Fruit fly (Drosophila melanogaster) whole organism, embryonic: Measurements from ENCODE around the gene Gale.

ENCODE experiments used
- Adf1 ChIP-seq: fragments of 200-800 bp; sonication (Bioruptor generic); IDR thresholded peaks from 2 replicates; pipeline ENCODE4 v1.3.6; 2022; ENCODE audit warnings: missing biosample characterization, missing genetic modification characterization
- Atf-2 ChIP-seq: fragments of 200-800 bp; sonication (Bioruptor generic); optimal IDR thresholded peaks from 2 replicates; lab custom pipeline; 2016; ENCODE audit warnings: missing biosample characterization, missing genetic modification characterization
- Awh ChIP-seq: fragments of 200-800 bp; sonication (Bioruptor generic); IDR thresholded peaks from 2 replicates; pipeline ENCODE4, ENCODE4 v1.3.6; 2022; ENCODE audit warnings: missing biosample characterization, missing genetic modification characterization
- B-H1 ChIP-seq: fragments of 200-800 bp; sonication (Bioruptor generic); IDR thresholded peaks from 3 replicates; pipeline ENCODE4 v1.3.6; 2022; ENCODE audit warnings: missing biosample characterization, missing genetic modification characterization
- Bdp1 ChIP-seq: fragments of 200-800 bp; sonication (Bioruptor generic); optimal IDR thresholded peaks from 3 replicates; lab custom pipeline; 2016; ENCODE audit warnings: missing biosample characterization, missing genetic modification characterization
- BtbVII ChIP-seq: fragments of 200-800 bp; sonication (Bioruptor generic); optimal IDR thresholded peaks from 3 replicates; lab custom pipeline; 2017; ENCODE audit warnings: missing biosample characterization, mild to moderate bottlenecking, missing genetic modification characterization
- CG13424 ChIP-seq: fragments of 200-800 bp; sonication (Bioruptor generic); optimal IDR thresholded peaks from 2 replicates; lab custom pipeline; 2019; ENCODE audit warnings: missing biosample characterization, mild to moderate bottlenecking, missing genetic modification characterization, moderate library complexity
- CG17186 ChIP-seq: fragments of 200-800 bp; sonication (Bioruptor generic); optimal IDR thresholded peaks from 3 replicates; lab custom pipeline; 2017; ENCODE audit warnings: missing biosample characterization, missing genetic modification reagents, missing genetic modification characterization
- CG17385 ChIP-seq: fragments of 200-800 bp; sonication (Bioruptor generic); optimal IDR thresholded peaks from 3 replicates; lab custom pipeline; 2018; ENCODE audit warnings: missing biosample characterization, mild to moderate bottlenecking, missing genetic modification characterization
- CG17802 ChIP-seq: fragments of 200-800 bp; sonication (Bioruptor generic); optimal IDR thresholded peaks from 2 replicates; lab custom pipeline; 2018; ENCODE audit warnings: missing biosample characterization, mild to moderate bottlenecking, missing genetic modification characterization, moderate library complexity
- CG18262 ChIP-seq: fragments of 200-800 bp; optimal IDR thresholded peaks from 3 replicates; lab custom pipeline; 2019; ENCODE audit warnings: missing biosample characterization, mild to moderate bottlenecking, missing genetic modification characterization, moderate library complexity
- CG18476 ChIP-seq: fragments of 200-800 bp; sonication (Bioruptor generic); optimal IDR thresholded peaks from 2 replicates; lab custom pipeline; 2016; ENCODE audit warnings: missing biosample characterization, mild to moderate bottlenecking, missing genetic modification characterization
- CG18619 ChIP-seq: fragments of 200-800 bp; sonication (Bioruptor generic); optimal IDR thresholded peaks from 3 replicates; lab custom pipeline; 2017; ENCODE audit warnings: missing biosample characterization, mild to moderate bottlenecking, missing genetic modification characterization
- CG2120 ChIP-seq: fragments of 200-800 bp; sonication (Bioruptor generic); optimal IDR thresholded peaks from 3 replicates; lab custom pipeline; 2016; ENCODE audit warnings: missing biosample characterization, missing genetic modification characterization
- CG2712 ChIP-seq: fragments of 200-800 bp; optimal IDR thresholded peaks from 3 replicates; lab custom pipeline; 2019; ENCODE audit warnings: missing biosample characterization, mild to moderate bottlenecking, missing genetic modification characterization, moderate library complexity
- CG30403 ChIP-seq: fragments of 200-800 bp; sonication (Bioruptor generic); optimal IDR thresholded peaks from 3 replicates; lab custom pipeline; 2016; ENCODE audit warnings: missing biosample characterization, missing genetic modification characterization
- CG31365 ChIP-seq: fragments of 200-800 bp; sonication (Bioruptor generic); optimal IDR thresholded peaks from 2 replicates; lab custom pipeline; 2018; ENCODE audit warnings: missing biosample characterization, mild to moderate bottlenecking, missing genetic modification characterization
- CG3995 ChIP-seq: fragments of 200-800 bp; sonication (Bioruptor generic); optimal IDR thresholded peaks from 3 replicates; lab custom pipeline; 2016; ENCODE audit warnings: missing biosample characterization, missing genetic modification characterization
- CG6813 ChIP-seq: fragments of 200-800 bp; sonication (Bioruptor generic); optimal IDR thresholded peaks from 2 replicates; lab custom pipeline; 2017; ENCODE audit warnings: missing biosample characterization, missing genetic modification characterization, mild to moderate bottlenecking, moderate library complexity, missing genetic modification reagents
- CG8281 ChIP-seq: fragments of 200-800 bp; sonication (Bioruptor generic); optimal IDR thresholded peaks from 2 replicates; lab custom pipeline; 2018; ENCODE audit warnings: missing biosample characterization, mild to moderate bottlenecking, missing genetic modification characterization, moderate library complexity
- CG9727 ChIP-seq: fragments of 200-800 bp; sonication (Bioruptor generic); optimal IDR thresholded peaks from 3 replicates; lab custom pipeline; 2017; ENCODE audit warnings: missing biosample characterization, mild to moderate bottlenecking, missing genetic modification characterization
- CG9817 ChIP-seq: fragments of 200-800 bp; sonication (Bioruptor generic); optimal IDR thresholded peaks from 2 replicates; lab custom pipeline; 2018; ENCODE audit warnings: missing biosample characterization, mild to moderate bottlenecking, missing genetic modification characterization, moderate library complexity
- Dek ChIP-seq: fragments of 200-800 bp; sonication (Bioruptor generic); optimal IDR thresholded peaks from 3 replicates; lab custom pipeline; 2019; ENCODE audit warnings: missing biosample characterization, mild to moderate bottlenecking, missing genetic modification characterization, moderate library complexity
- HmgD ChIP-seq: fragments of 200-800 bp; sonication (Bioruptor generic); optimal IDR thresholded peaks from 3 replicates; lab custom pipeline; 2016; ENCODE audit warnings: missing biosample characterization, missing genetic modification characterization
- Jarid2 ChIP-seq: fragments of 200-800 bp; sonication (Bioruptor generic); optimal IDR thresholded peaks from 3 replicates; lab custom pipeline; 2017; ENCODE audit warnings: mild to moderate bottlenecking, missing biosample characterization, missing genetic modification reagents, missing genetic modification characterization
- Mad ChIP-seq: fragments of 200-800 bp; sonication (Bioruptor generic); optimal IDR thresholded peaks from 2 replicates; lab custom pipeline; 2016; ENCODE audit warnings: missing biosample characterization, missing genetic modification characterization
- Myb ChIP-seq: fragments of 200-800 bp; sonication (Bioruptor generic); optimal IDR thresholded peaks from 2 replicates; lab custom pipeline; 2016; ENCODE audit warnings: missing biosample characterization, missing genetic modification characterization
- Nf-YB ChIP-seq: fragments of 200-800 bp; sonication (Bioruptor generic); optimal IDR thresholded peaks from 3 replicates; lab custom pipeline; 2019; ENCODE audit warnings: missing biosample characterization, mild to moderate bottlenecking, missing genetic modification characterization, moderate library complexity
- NfI ChIP-seq: fragments of 200-800 bp; sonication (Bioruptor generic); optimal IDR thresholded peaks from 3 replicates; lab custom pipeline; 2018; ENCODE audit warnings: missing biosample characterization, mild to moderate bottlenecking, missing genetic modification characterization, moderate library complexity
- Oli ChIP-seq: fragments of 200-800 bp; sonication (Bioruptor generic); optimal IDR thresholded peaks from 2 replicates; lab custom pipeline; 2018; ENCODE audit warnings: missing biosample characterization, mild to moderate bottlenecking, missing genetic modification characterization, moderate library complexity
- Ssrp ChIP-seq: fragments of 200-800 bp; sonication (Bioruptor generic); optimal IDR thresholded peaks from 2 replicates; lab custom pipeline; 2018; ENCODE audit warnings: missing biosample characterization, mild to moderate bottlenecking, missing genetic modification characterization, moderate library complexity
- ac ChIP-seq: fragments of 200-800 bp; sonication (Bioruptor generic); optimal IDR thresholded peaks from 3 replicates; lab custom pipeline; 2017; ENCODE audit warnings: missing biosample characterization, mild to moderate bottlenecking, missing genetic modification characterization
- btn ChIP-seq: fragments of 200-800 bp; sonication (Bioruptor generic); optimal IDR thresholded peaks from 2 replicates; lab custom pipeline; 2016; ENCODE audit warnings: missing biosample characterization, missing genetic modification characterization
- caup ChIP-seq: fragments of 200-800 bp; sonication (Bioruptor generic); optimal IDR thresholded peaks from 3 replicates; lab custom pipeline; 2017; ENCODE audit warnings: missing biosample characterization, mild to moderate bottlenecking, missing genetic modification characterization, moderate library complexity; ENCODE audit not compliant: severe bottlenecking
- chif ChIP-seq, 2 experiments: fragments of 200-800 bp; sonication (Bioruptor generic); optimal IDR thresholded peaks; 3 replicates each; lab custom pipeline; 2016; ENCODE audit warnings: missing biosample characterization in 2 of 2, missing genetic modification characterization in 2 of 2
- cwo ChIP-seq: fragments of 200-800 bp; sonication (Bioruptor generic); optimal IDR thresholded peaks from 3 replicates; lab custom pipeline; 2017; ENCODE audit warnings: missing biosample characterization, missing genetic modification characterization, mild to moderate bottlenecking, moderate library complexity, missing genetic modification reagents
- dmrt11E ChIP-seq: fragments of 200-800 bp; sonication (Bioruptor generic); optimal IDR thresholded peaks from 3 replicates; lab custom pipeline; 2018; ENCODE audit warnings: missing biosample characterization, mild to moderate bottlenecking, missing genetic modification characterization, moderate library complexity
- dmrt99B ChIP-seq: fragments of 200-800 bp; sonication (Bioruptor generic); optimal IDR thresholded peaks from 2 replicates; lab custom pipeline; 2018; ENCODE audit warnings: missing biosample characterization, mild to moderate bottlenecking, missing genetic modification characterization, moderate library complexity
- dpn ChIP-seq, 2 experiments: fragments of 200-800 bp; sonication (Bioruptor generic); optimal IDR thresholded peaks; 3 replicates each; lab custom pipeline; 2016; ENCODE audit warnings: missing biosample characterization in 2 of 2, missing genetic modification characterization in 2 of 2
- gcm ChIP-seq: fragments of 200-800 bp; sonication (Bioruptor generic); optimal IDR thresholded peaks from 2 replicates; lab custom pipeline; 2019; ENCODE audit warnings: missing biosample characterization, mild to moderate bottlenecking, missing genetic modification characterization, moderate library complexity
- mld ChIP-seq: fragments of 200-800 bp; sonication (Bioruptor generic); IDR thresholded peaks from 3 replicates; pipeline ENCODE4 v1.3.6; 2022; ENCODE audit warnings: missing biosample characterization, missing genetic modification characterization; ENCODE audit not compliant: partially characterized antibody
- p53 ChIP-seq: fragments of 200-800 bp; sonication (Bioruptor generic); optimal IDR thresholded peaks from 2 replicates; lab custom pipeline; 2016; ENCODE audit warnings: missing biosample characterization, missing genetic modification characterization
- repo ChIP-seq: fragments of 200-800 bp; sonication (Bioruptor generic); optimal IDR thresholded peaks from 2 replicates; lab custom pipeline; 2016; ENCODE audit warnings: missing biosample characterization, missing genetic modification characterization
- stc ChIP-seq: fragments of 200-800 bp; sonication (Bioruptor generic); IDR thresholded peaks from 2 replicates; pipeline ENCODE4 v1.3.6; 2022; ENCODE audit warnings: missing biosample characterization, missing genetic modification characterization
- vvl ChIP-seq: fragments of 200-800 bp; sonication (Bioruptor generic); IDR thresholded peaks from 2 replicates; pipeline ENCODE4 v1.3.6; 2022; ENCODE audit warnings: missing biosample characterization, missing genetic modification characterization

Gene Gale

dm6 chr3L:699368-700150 lies 51.2 kb downstream of the Gale start (continued):
- peak; percentile 1 for TF ChIP-seq Bdp1 (GFP tag; lab: Kevin White, UChicago)
- TF ChIP-seq CG18262 (tag; lab: Kevin White, UChicago), result peak; percentile 61
- TF ChIP-seq p53 (GFP tag; lab: Kevin White, UChicago), result no peak
- TF ChIP-seq Myb, result no peak
- no peak for TF ChIP-seq CG17186 (GFP tag; lab: Kevin White, UChicago)
- no peak for TF ChIP-seq repo (GFP tag; lab: Kevin White, UChicago)
- TF ChIP-seq, all 482 proteins: peak for 160

dm6 chr3L:700160-700917 lies 52.0 kb downstream of the Gale start:
- TF ChIP-seq dmrt11E, result peak; percentile 22
- peak; percentile 16; the same call in 1 of the 2 replicates for TF ChIP-seq Adf1 (GFP tag; lab: Robert Waterston, UW)
- no peak for TF ChIP-seq HmgD
- peak; percentile 21 for TF ChIP-seq Dek (tag; lab: Kevin White, UChicago)
- TF ChIP-seq CG30403, result peak; percentile 53
- peak; percentile 13 to 60 for TF ChIP-seq dpn (GFP tag; optimal IDR thresholded peaks at IDR 0.05; lab: Kevin White, UChicago)
- TF ChIP-seq CG17802 (tag; lab: Kevin White, UChicago), result no peak
- peak; percentile 27 for TF ChIP-seq CG18476 (GFP tag; lab: Kevin White, UChicago)
- TF ChIP-seq CG2120, result peak; percentile 69
- no peak for TF ChIP-seq CG9727 (GFP tag; lab: Kevin White, UChicago)
- TF ChIP-seq dmrt99B (tag; lab: Kevin White, UChicago), result peak; percentile 67
- peak; percentile 14 for TF ChIP-seq Jarid2
- peak; percentile 6 for TF ChIP-seq CG8281 (tag; lab: Kevin White, UChicago)
- peak; percentile 46 for TF ChIP-seq cwo (GFP tag; lab: Kevin White, UChicago)
- TF ChIP-seq CG3995 (GFP tag; lab: Kevin White, UChicago), result no peak
- TF ChIP-seq Nf-YB (GFP tag; lab: Kevin White, UChicago), result peak; percentile 54
- TF ChIP-seq CG17385 (GFP tag; lab: Kevin White, UChicago), result peak; percentile 65
- TF ChIP-seq mld (GFP tag; lab: Robert Waterston, UW), result no peak
- peak; percentile 60 for TF ChIP-seq NfI (GFP tag; lab: Kevin White, UChicago)
- TF ChIP-seq Mad (GFP tag; lab: Kevin White, UChicago), result peak; percentile 16
- TF ChIP-seq ac (GFP tag; lab: Kevin White, UChicago), result no peak
- TF ChIP-seq Oli (tag; lab: Kevin White, UChicago), result peak; percentile 62
- peak; percentile 48; the same call in 1 of the 2 replicates for TF ChIP-seq stc (GFP tag; lab: Robert Waterston, UW)
- peak; percentile 42 for TF ChIP-seq CG31365 (tag; lab: Kevin White, UChicago)
- TF ChIP-seq gcm (GFP tag; lab: Kevin White, UChicago), result peak; percentile 63
- TF ChIP-seq Ssrp, result peak; percentile 24
- TF ChIP-seq B-H1 (GFP tag; lab: Robert Waterston, UW), result no peak; the same call in 2 of the 3 replicates
- peak; percentile 69 for TF ChIP-seq CG2712
- peak; percentile 36 for TF ChIP-seq CG9817 (tag; lab: Kevin White, UChicago)
- no peak for TF ChIP-seq btn (GFP tag; lab: Kevin White, UChicago)
- TF ChIP-seq CG6813 (GFP tag; lab: Kevin White, UChicago), result peak; percentile 21
- peak; percentile 43; the same call in 1 of the 2 replicates for TF ChIP-seq Awh (GFP tag; lab: Robert Waterston, UW)
- peak; percentile 77 for TF ChIP-seq vvl (GFP tag; lab: Robert Waterston, UW)
- TF ChIP-seq CG18619 (GFP tag; lab: Kevin White, UChicago), result peak; percentile 4
- TF ChIP-seq chif (GFP tag; optimal IDR thresholded peaks at IDR 0.05; lab: Kevin White, UChicago), result peak; percentile 23 to 48
- TF ChIP-seq Atf-2 (GFP tag; lab: Kevin White, UChicago), result peak; percentile 8
- peak; percentile 71 for TF ChIP-seq BtbVII (GFP tag; lab: Kevin White, UChicago)
- TF ChIP-seq CG13424 (tag; lab: Kevin White, UChicago), result peak; percentile 75
- TF ChIP-seq caup (GFP tag; lab: Kevin White, UChicago), result peak; percentile 61
